Worm (Caenorhabditis elegans): ENCODE measurements around the gene K08F9.1.

- no peak for TF ChIP-seq ama-1 (optimal IDR thresholded peaks at IDR 0.05)
- TF ChIP-seq ama-1 (GFP tag; optimal IDR thresholded peaks at IDR 0.05): no peak
- TF ChIP-seq ztf-3 (GFP tag; optimal IDR thresholded peaks at IDR 0.05): no peak
- no peak for TF ChIP-seq snpc-1.1 (tag; optimal IDR thresholded peaks at IDR 0.05; ENCODE audit: insufficient read depth)
- TF ChIP-seq lsy-27 (tag; optimal IDR thresholded peaks at IDR 0.05; ENCODE audit: borderline replicate concordance, insufficient read depth): no peak
Measured at ce11 chrV:15192377-15192776, 49.2 kb upstream of the K08F9.1 start, which contains the start of gene plc-2.
